Worm (Caenorhabditis elegans) whole organism, mixed stage, embryonic: ENCODE measurements around the gene F44E5.2.

Experiments used
- cnd-1 ChIP-seq: fragments of 200-800 bp; sonication (Bioruptor generic); optimal IDR thresholded peaks from 2 replicates; lab custom pipeline; 2018; ENCODE audit warnings: mild to moderate bottlenecking, missing genetic modification characterization, missing compliant biosample characterization
- elt-1 ChIP-seq: sonication (generic microtip); optimal IDR thresholded peaks from 2 replicates; lab custom pipeline; 2017; ENCODE audit warnings: missing genetic modification characterization, mild to moderate bottlenecking, missing compliant biosample characterization, antibody characterized with exemption, moderate library complexity, borderline replicate concordance; ENCODE audit not compliant: insufficient read depth
- lin-13 ChIP-seq: fragments of 150-350 bp; optimal IDR thresholded peaks from 2 replicates; lab custom pipeline; 2014; ENCODE audit warnings: missing biosample characterization, missing genetic modification characterization
- mab-5 ChIP-seq: fragments of 150-350 bp; optimal IDR thresholded peaks from 2 replicates; lab custom pipeline; 2014; ENCODE audit warnings: missing biosample characterization, missing genetic modification characterization
- nhr-12 ChIP-seq: fragments of 150-350 bp; optimal IDR thresholded peaks from 2 replicates; lab custom pipeline; 2014; ENCODE audit warnings: missing biosample characterization, missing genetic modification characterization
- nhr-76 ChIP-seq: sonication (generic microtip); optimal IDR thresholded peaks from 2 replicates; lab custom pipeline; 2017; ENCODE audit warnings: missing biosample characterization, missing genetic modification characterization
- pha-4 ChIP-seq: fragments of 150-350 bp; optimal IDR thresholded peaks from 2 replicates; lab custom pipeline; 2018; ENCODE audit warnings: missing biosample characterization, missing genetic modification reagents, missing genetic modification characterization
- snpc-4 ChIP-seq: fragments of 150-350 bp; optimal IDR thresholded peaks from 2 replicates; lab custom pipeline; 2014; ENCODE audit warnings: missing biosample characterization, missing genetic modification characterization
- unc-62 ChIP-seq: fragments of 150-350 bp; optimal IDR thresholded peaks from 2 replicates; lab custom pipeline; 2014; ENCODE audit warnings: missing biosample characterization, missing genetic modification reagents, missing genetic modification characterization
- ztf-11 ChIP-seq: fragments of 150-350 bp; optimal IDR thresholded peaks from 2 replicates; lab custom pipeline; 2014; ENCODE audit warnings: missing biosample characterization, missing genetic modification characterization

DNA sequence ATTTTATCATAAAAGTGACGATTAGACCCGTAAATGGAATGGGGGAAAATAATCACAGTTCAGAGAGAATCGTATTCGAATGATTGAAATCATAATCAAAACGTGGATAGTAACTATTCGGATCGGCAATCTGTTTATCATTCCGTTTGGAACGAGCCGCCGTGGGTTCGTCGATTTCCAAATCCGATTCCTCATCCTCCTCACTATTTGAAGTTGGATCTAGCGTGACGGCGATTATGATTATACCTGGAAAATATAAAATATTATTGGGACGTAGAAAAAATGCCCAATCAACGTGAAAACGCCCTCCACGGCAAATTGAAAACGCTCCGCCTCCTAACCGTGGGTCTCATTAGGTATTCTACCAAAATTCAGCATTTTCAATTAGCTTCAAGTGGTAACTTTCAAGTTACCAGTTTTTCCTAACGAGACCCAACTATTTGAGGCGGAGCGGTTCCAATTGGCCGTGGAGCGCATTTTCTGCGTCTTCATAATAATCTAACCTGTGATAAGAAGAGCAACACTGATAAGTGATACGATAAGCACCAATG lies 35.3 kb upstream of the F44E5.2 start:
- TF ChIP-seq mab-5 (tag; lab: Kevin White, UChicago) (no peak), elt-1 (tag; lab: Kevin White, UChicago) (no peak), nhr-76 (tag; lab: Kevin White, UChicago) (no peak), cnd-1 (tag; lab: Kevin White, UChicago) (no peak), pha-4 (tag; lab: Kevin White, UChicago) (no peak), snpc-4 (tag; lab: Kevin White, UChicago) (no peak), nhr-12 (tag; lab: Kevin White, UChicago) (no peak), unc-62 (GFP tag; lab: Kevin White, UChicago) (no peak), lin-13 (tag; lab: Kevin White, UChicago) (no peak), ztf-11 (no peak)
